Fruit fly (Drosophila melanogaster) whole organism, prepupa: ENCODE results near the gene Tbcd.

Experiments
- Blimp-1 ChIP-seq: fragments of 200-800 bp; sonication (Bioruptor generic); optimal IDR thresholded peaks from 3 replicates; lab custom pipeline; 2017; ENCODE audit warnings: missing biosample characterization, missing genetic modification characterization, mild to moderate bottlenecking, moderate library complexity, missing genetic modification reagents
- CG11294 ChIP-seq: fragments of 200-800 bp; sonication (Bioruptor generic); IDR thresholded peaks from 2 replicates; pipeline ENCODE4 v1.3.6; 2022; ENCODE audit warnings: missing biosample characterization, missing genetic modification characterization
- CG11762 ChIP-seq: fragments of 200-800 bp; sonication (Bioruptor generic); optimal IDR thresholded peaks from 3 replicates; lab custom pipeline; 2016; ENCODE audit warnings: missing biosample characterization, missing genetic modification characterization; ENCODE audit not compliant: insufficient read depth
- CG11902 ChIP-seq: fragments of 200-800 bp; sonication (Bioruptor generic); optimal IDR thresholded peaks from 3 replicates; lab custom pipeline; 2016; ENCODE audit warnings: missing biosample characterization, missing genetic modification characterization
- CG3032 ChIP-seq: fragments of 200-800 bp; optimal IDR thresholded peaks from 2 replicates; lab custom pipeline; 2019; ENCODE audit warnings: missing biosample characterization, mild to moderate bottlenecking, missing genetic modification characterization, moderate library complexity
- CG31627 ChIP-seq: fragments of 200-800 bp; sonication (Bioruptor generic); optimal IDR thresholded peaks from 3 replicates; lab custom pipeline; 2016; ENCODE audit warnings: missing biosample characterization, missing genetic modification characterization
- CG32006 ChIP-seq: fragments of 200-800 bp; sonication (Bioruptor generic); optimal IDR thresholded peaks from 3 replicates; lab custom pipeline; 2017; ENCODE audit warnings: missing biosample characterization, mild to moderate bottlenecking, missing genetic modification characterization
- CG34406 ChIP-seq: fragments of 200-800 bp; sonication (Bioruptor generic); optimal IDR thresholded peaks from 3 replicates; lab custom pipeline; 2016; ENCODE audit warnings: missing biosample characterization, missing genetic modification characterization
- CG3919 ChIP-seq: fragments of 200-800 bp; sonication (Bioruptor generic); optimal IDR thresholded peaks from 3 replicates; lab custom pipeline; 2016; ENCODE audit warnings: missing biosample characterization, missing genetic modification characterization
- CG4318 ChIP-seq: fragments of 200-800 bp; sonication (Bioruptor generic); optimal IDR thresholded peaks from 3 replicates; lab custom pipeline; 2017; ENCODE audit warnings: missing biosample characterization, mild to moderate bottlenecking, missing genetic modification characterization
- CG6276 ChIP-seq: fragments of 200-800 bp; sonication (Bioruptor generic); optimal IDR thresholded peaks from 2 replicates; lab custom pipeline; 2017; ENCODE audit warnings: missing biosample characterization, mild to moderate bottlenecking, missing genetic modification characterization
- CG6792 ChIP-seq: fragments of 200-800 bp; sonication (Bioruptor generic); optimal IDR thresholded peaks from 3 replicates; lab custom pipeline; 2016; ENCODE audit warnings: missing biosample characterization, missing genetic modification characterization
- CG6808 ChIP-seq: fragments of 200-800 bp; sonication (Bioruptor generic); optimal IDR thresholded peaks from 3 replicates; lab custom pipeline; 2017; ENCODE audit warnings: missing biosample characterization, missing genetic modification characterization, mild to moderate bottlenecking, moderate library complexity, missing genetic modification reagents
- CG6854 ChIP-seq: fragments of 200-800 bp; sonication (Bioruptor generic); optimal IDR thresholded peaks from 2 replicates; lab custom pipeline; 2017; ENCODE audit warnings: missing biosample characterization, mild to moderate bottlenecking, missing genetic modification characterization
- CG7368 ChIP-seq: fragments of 200-800 bp; sonication (Bioruptor generic); optimal IDR thresholded peaks from 3 replicates; lab custom pipeline; 2016; ENCODE audit warnings: missing biosample characterization, missing genetic modification characterization
- CG8119 ChIP-seq: fragments of 200-800 bp; sonication (Bioruptor generic); IDR thresholded peaks from 3 replicates; pipeline ENCODE4 v1.3.6; 2022; ENCODE audit warnings: missing biosample characterization, missing genetic modification characterization
- CG8319 ChIP-seq: fragments of 200-800 bp; sonication (Bioruptor generic); optimal IDR thresholded peaks from 3 replicates; lab custom pipeline; 2016; ENCODE audit warnings: missing biosample characterization, missing genetic modification characterization
- CG8632 ChIP-seq: fragments of 200-800 bp; sonication (Bioruptor generic); optimal IDR thresholded peaks from 3 replicates; lab custom pipeline; 2016; ENCODE audit warnings: missing biosample characterization, missing genetic modification characterization
- CG9139 ChIP-seq: fragments of 200-800 bp; sonication (Bioruptor generic); optimal IDR thresholded peaks from 3 replicates; lab custom pipeline; 2017; ENCODE audit warnings: missing biosample characterization, mild to moderate bottlenecking, missing genetic modification characterization
- Eip75B ChIP-seq: fragments of 200-800 bp; sonication (Bioruptor generic); optimal IDR thresholded peaks from 3 replicates; lab custom pipeline; 2016; ENCODE audit warnings: missing biosample characterization, missing genetic modification characterization
- Eip78C ChIP-seq: fragments of 200-800 bp; sonication (Bioruptor generic); peaks from one replicate; lab custom pipeline; 2016; ENCODE audit warnings: missing biosample characterization, missing genetic modification characterization
- Ets21C ChIP-seq: fragments of 200-800 bp; sonication (Bioruptor generic); optimal IDR thresholded peaks from 3 replicates; lab custom pipeline; 2016; ENCODE audit warnings: missing biosample characterization, missing genetic modification characterization
- Gug ChIP-seq: fragments of 200-800 bp; sonication (Bioruptor generic); IDR thresholded peaks from 2 replicates; pipeline ENCODE4 v1.3.6; 2022; ENCODE audit warnings: missing biosample characterization, missing genetic modification characterization
- Hr39 ChIP-seq: fragments of 200-800 bp; sonication (Bioruptor generic); optimal IDR thresholded peaks from 2 replicates; lab custom pipeline; 2016; ENCODE audit warnings: missing biosample characterization, missing genetic modification characterization
- Hr4 ChIP-seq: fragments of 200-800 bp; sonication (Bioruptor generic); optimal IDR thresholded peaks from 3 replicates; lab custom pipeline; 2016; ENCODE audit warnings: missing biosample characterization, missing genetic modification characterization
- Lpt ChIP-seq: fragments of 200-800 bp; sonication (Bioruptor generic); optimal IDR thresholded peaks from 3 replicates; lab custom pipeline; 2016; ENCODE audit warnings: missing biosample characterization, missing genetic modification characterization
- Met ChIP-seq: fragments of 200-800 bp; sonication (Bioruptor generic); optimal IDR thresholded peaks from 3 replicates; lab custom pipeline; 2016; ENCODE audit warnings: missing biosample characterization, missing genetic modification characterization
- OdsH ChIP-seq: fragments of 200-800 bp; sonication (Bioruptor generic); optimal IDR thresholded peaks from 3 replicates; lab custom pipeline; 2016; ENCODE audit warnings: missing biosample characterization, missing genetic modification characterization
- Sox102F ChIP-seq: fragments of 200-800 bp; sonication (Bioruptor generic); optimal IDR thresholded peaks from 2 replicates; lab custom pipeline; 2016; ENCODE audit warnings: missing biosample characterization, mild to moderate bottlenecking, missing genetic modification characterization
- Sox14 ChIP-seq: fragments of 200-800 bp; sonication (Bioruptor generic); optimal IDR thresholded peaks from 3 replicates; lab custom pipeline; 2016; ENCODE audit warnings: missing biosample characterization, missing genetic modification characterization
- achi ChIP-seq: fragments of 200-800 bp; sonication (Bioruptor generic); optimal IDR thresholded peaks from 3 replicates; lab custom pipeline; 2016; ENCODE audit warnings: missing biosample characterization, missing genetic modification characterization
- acj6 ChIP-seq: fragments of 200-800 bp; sonication (Bioruptor generic); optimal IDR thresholded peaks from 3 replicates; lab custom pipeline; 2016; ENCODE audit warnings: missing biosample characterization, missing genetic modification characterization
- cyc ChIP-seq: fragments of 200-800 bp; sonication (Bioruptor generic); optimal IDR thresholded peaks from 3 replicates; lab custom pipeline; 2016; ENCODE audit warnings: missing biosample characterization, missing genetic modification characterization
- dac ChIP-seq: fragments of 200-800 bp; sonication (Bioruptor generic); optimal IDR thresholded peaks from 2 replicates; lab custom pipeline; 2017; ENCODE audit warnings: missing biosample characterization, mild to moderate bottlenecking, missing genetic modification characterization
- esn ChIP-seq: fragments of 200-800 bp; sonication (Bioruptor generic); optimal IDR thresholded peaks from 2 replicates; lab custom pipeline; 2016; ENCODE audit warnings: missing biosample characterization, mild to moderate bottlenecking, missing genetic modification characterization, moderate library complexity
- fd59A ChIP-seq: fragments of 200-800 bp; sonication (Bioruptor generic); optimal IDR thresholded peaks from 2 replicates; lab custom pipeline; 2017; ENCODE audit warnings: missing biosample characterization, mild to moderate bottlenecking, missing genetic modification characterization, missing genetic modification reagents
- fkh ChIP-seq: fragments of 200-800 bp; sonication (Bioruptor generic); optimal IDR thresholded peaks from 3 replicates; lab custom pipeline; 2017; ENCODE audit warnings: missing biosample characterization, mild to moderate bottlenecking, missing genetic modification characterization, moderate library complexity
- lz ChIP-seq: fragments of 200-800 bp; sonication (Bioruptor generic); optimal IDR thresholded peaks from 3 replicates; lab custom pipeline; 2016; ENCODE audit warnings: missing biosample characterization, missing genetic modification characterization
- net ChIP-seq: fragments of 200-800 bp; sonication (Bioruptor generic); optimal IDR thresholded peaks from 3 replicates; lab custom pipeline; 2016; ENCODE audit warnings: missing biosample characterization, missing genetic modification characterization
- pdm3 ChIP-seq: fragments of 200-800 bp; sonication (Bioruptor generic); optimal IDR thresholded peaks from 3 replicates; lab custom pipeline; 2016; ENCODE audit warnings: missing biosample characterization, missing genetic modification characterization
- salr ChIP-seq, 2 experiments: fragments of 200-800 bp; sonication (Bioruptor generic); optimal IDR thresholded peaks; 3 replicates each; lab custom pipeline; 2016 to 2018; ENCODE audit warnings: missing biosample characterization in 2 of 2, missing genetic modification characterization in 2 of 2, mild to moderate bottlenecking in 1 of 2
- spab ChIP-seq: fragments of 200-800 bp; sonication (Bioruptor generic); optimal IDR thresholded peaks from 2 replicates; lab custom pipeline; 2017; ENCODE audit warnings: missing biosample characterization, mild to moderate bottlenecking, missing genetic modification characterization, missing genetic modification reagents
- ss ChIP-seq, 2 experiments: fragments of 200-800 bp; sonication (Bioruptor generic); optimal IDR thresholded peaks; 2 replicates in 1 of 2; 3 replicates in 1 of 2; lab custom pipeline; 2017 to 2018; ENCODE audit warnings: mild to moderate bottlenecking in 2 of 2, missing biosample characterization in 2 of 2, missing genetic modification characterization in 2 of 2, moderate library complexity in 1 of 2
- topi ChIP-seq: fragments of 200-800 bp; sonication (Bioruptor generic); optimal IDR thresholded peaks from 3 replicates; lab custom pipeline; 2016; ENCODE audit warnings: missing biosample characterization, missing genetic modification characterization
- vri ChIP-seq: fragments of 200-800 bp; sonication (Bioruptor generic); optimal IDR thresholded peaks from 3 replicates; lab custom pipeline; 2016; ENCODE audit warnings: missing biosample characterization, mild to moderate bottlenecking, missing genetic modification characterization

Gene Tbcd

DNA sequence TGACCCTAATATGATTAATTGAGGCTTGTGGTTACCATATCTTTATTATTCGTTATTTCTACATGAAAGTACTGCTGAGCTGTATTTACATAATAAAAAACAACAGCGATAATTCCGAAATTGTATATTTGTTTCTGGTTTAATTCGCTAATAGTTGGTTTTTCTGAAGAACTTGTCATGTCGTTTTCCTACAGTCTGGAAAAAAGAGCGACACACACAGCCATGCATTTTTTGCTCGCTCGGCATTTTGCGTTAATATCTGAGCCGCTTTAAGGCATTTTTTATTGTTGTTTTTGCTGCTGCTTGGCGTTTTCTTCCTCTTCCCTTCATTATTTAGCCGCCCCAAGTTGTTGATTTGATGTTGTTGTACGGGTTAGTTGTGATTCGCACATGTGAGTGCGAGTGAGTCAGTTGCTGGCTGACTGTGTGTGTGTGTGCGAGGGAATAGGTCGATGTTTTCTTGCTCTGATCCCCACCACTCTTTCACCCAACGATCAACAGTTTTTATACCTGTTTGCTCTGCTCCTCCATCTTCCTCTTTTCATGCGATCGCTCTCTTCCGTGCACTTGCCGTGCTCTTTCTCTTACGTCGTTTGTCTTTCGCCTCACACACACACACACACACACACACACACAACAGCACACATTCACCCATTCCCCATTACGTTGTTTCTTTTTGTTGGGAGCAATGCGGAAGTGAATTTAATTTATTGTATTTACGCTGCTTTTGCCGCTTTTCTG, 27.9 kb downstream of the Tbcd start (continued):
- TF ChIP-seq Hr4 (GFP tag; lab: Kevin White, UChicago) = no peak
- TF ChIP-seq OdsH (GFP tag; lab: Kevin White, UChicago) = peak; percentile 63
- peak; percentile 18 for TF ChIP-seq spab
- TF ChIP-seq acj6 (GFP tag; lab: Kevin White, UChicago) = peak; percentile 52
- TF ChIP-seq CG3919 (GFP tag; lab: Kevin White, UChicago) = no peak
- TF ChIP-seq CG6276 (GFP tag; lab: Kevin White, UChicago) = no peak
- TF ChIP-seq CG31627 (GFP tag; lab: Kevin White, UChicago) = peak; percentile 6
- TF ChIP-seq salr (GFP tag; optimal IDR thresholded peaks at IDR 0.05; lab: Kevin White, UChicago) = peak in 1 of 2 experiments; percentile 12
- peak; percentile 27; the same call in 1 of the 3 replicates for TF ChIP-seq CG8119 (GFP tag; lab: Robert Waterston, UW)
- peak; percentile 86 for TF ChIP-seq Eip78C (GFP tag; lab: Kevin White, UChicago)
- peak; percentile 47 for TF ChIP-seq Sox14 (GFP tag; lab: Kevin White, UChicago)
- peak; percentile 29 for TF ChIP-seq CG8632 (GFP tag; lab: Kevin White, UChicago)
- peak; percentile 9 for TF ChIP-seq Eip75B (GFP tag; lab: Kevin White, UChicago)
- TF ChIP-seq CG3032 (tag; lab: Kevin White, UChicago) = no peak
- no peak for TF ChIP-seq CG7368 (GFP tag; lab: Kevin White, UChicago)
- TF ChIP-seq vri (GFP tag; lab: Kevin White, UChicago) = peak; percentile 51
- no peak for TF ChIP-seq achi (GFP tag; lab: Kevin White, UChicago)
- TF ChIP-seq Sox102F = peak; percentile 21
- no peak for TF ChIP-seq fkh
- peak; percentile 7 for TF ChIP-seq Hr39 (GFP tag; lab: Kevin White, UChicago)
- TF ChIP-seq fd59A = no peak
- TF ChIP-seq CG6808 (GFP tag; lab: Kevin White, UChicago) = peak; percentile 17
- peak; percentile 51 for TF ChIP-seq topi
- no peak for TF ChIP-seq CG4318 (GFP tag; lab: Kevin White, UChicago)
- TF ChIP-seq ss (GFP tag; optimal IDR thresholded peaks at IDR 0.05; lab: Kevin White, UChicago) = peak; percentile 45 to 71
- TF ChIP-seq CG9139 (GFP tag; lab: Kevin White, UChicago) = peak; percentile 30
- no peak for TF ChIP-seq CG34406
- TF ChIP-seq CG11902 (GFP tag; lab: Kevin White, UChicago) = no peak
- TF ChIP-seq pdm3 = peak; percentile 28
- TF ChIP-seq CG11294 (GFP tag; lab: Robert Waterston, UW) = no peak
- peak; percentile 55 for TF ChIP-seq esn (GFP tag; lab: Kevin White, UChicago)

DNA sequence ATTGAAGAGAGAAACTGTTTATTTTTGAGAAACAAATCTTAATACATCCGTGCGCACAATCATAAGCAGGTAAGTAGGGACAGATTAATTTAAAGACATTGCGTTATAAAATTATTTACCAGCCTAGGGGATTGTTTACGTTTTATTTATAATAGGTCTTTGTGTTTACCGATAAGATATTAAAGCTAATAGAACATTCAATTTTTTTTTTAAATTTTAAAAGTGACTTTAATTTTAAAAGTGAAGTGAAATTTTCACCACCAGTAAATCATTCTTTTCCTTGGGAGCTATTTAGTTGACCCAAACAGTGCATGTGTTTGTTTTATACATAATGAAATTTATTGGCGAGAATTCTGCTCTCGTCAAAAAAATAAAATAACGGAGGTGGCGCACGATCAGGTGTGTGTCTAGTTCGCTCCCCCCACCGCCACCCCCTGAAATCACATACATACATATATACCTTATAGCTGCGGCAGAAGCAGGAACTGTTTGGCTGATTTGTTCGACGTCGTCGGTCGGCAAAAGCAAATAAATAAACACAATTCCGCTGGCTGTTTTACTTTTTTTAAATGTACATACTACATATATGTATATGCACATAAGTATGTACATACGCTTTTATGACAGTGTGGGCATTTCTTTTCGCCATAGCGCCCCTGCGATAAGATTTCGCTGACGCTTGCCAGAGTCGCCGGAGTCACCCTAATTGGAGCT, 28.8 kb downstream of the Tbcd start:
- peak; percentile 30 for TF ChIP-seq Blimp-1
- peak; percentile 64 for TF ChIP-seq acj6 (GFP tag; lab: Kevin White, UChicago)
- peak; percentile 64 for TF ChIP-seq CG32006 (GFP tag; lab: Kevin White, UChicago)
- TF ChIP-seq dac = no peak
- no peak for TF ChIP-seq Sox102F
- peak; percentile 20; the same call in 1 of the 2 replicates for TF ChIP-seq Gug (GFP tag; lab: Robert Waterston, UW)
- peak; percentile 35 for TF ChIP-seq CG9139 (GFP tag; lab: Kevin White, UChicago)
- peak; percentile 63 for TF ChIP-seq achi (GFP tag; lab: Kevin White, UChicago)
- TF ChIP-seq salr (GFP tag; optimal IDR thresholded peaks at IDR 0.05; lab: Kevin White, UChicago) = peak in 1 of 2 experiments; percentile 61
- TF ChIP-seq Ets21C = no peak
- TF ChIP-seq net = peak; percentile 27
- TF ChIP-seq CG6854 = peak; percentile 50
- peak; percentile 85 for TF ChIP-seq Eip78C (GFP tag; lab: Kevin White, UChicago)
- TF ChIP-seq fkh = peak; percentile 83
- TF ChIP-seq CG8319 (GFP tag; lab: Kevin White, UChicago) = peak; percentile 20
- peak; percentile 38 to 66 for TF ChIP-seq ss (GFP tag; optimal IDR thresholded peaks at IDR 0.05; lab: Kevin White, UChicago)
- TF ChIP-seq cyc (GFP tag; lab: Kevin White, UChicago) = peak; percentile 61
- peak; percentile 55 for TF ChIP-seq CG3032 (tag; lab: Kevin White, UChicago)
- peak; percentile 43 for TF ChIP-seq CG11762 (GFP tag; lab: Kevin White, UChicago)
- peak; percentile 62 for TF ChIP-seq pdm3
- no peak for TF ChIP-seq Lpt (GFP tag; lab: Kevin White, UChicago)
- TF ChIP-seq CG11902 (GFP tag; lab: Kevin White, UChicago) = peak; percentile 26
- TF ChIP-seq CG31627 (GFP tag; lab: Kevin White, UChicago) = peak; percentile 57
- TF ChIP-seq Met (GFP tag; lab: Kevin White, UChicago) = peak; percentile 59
- peak; percentile 35 for TF ChIP-seq CG6276 (GFP tag; lab: Kevin White, UChicago)
- peak; percentile 61 for TF ChIP-seq CG8632 (GFP tag; lab: Kevin White, UChicago)
- TF ChIP-seq lz (GFP tag; lab: Kevin White, UChicago) = peak; percentile 67
- TF ChIP-seq CG11294 (GFP tag; lab: Robert Waterston, UW) = peak; percentile 33; the same call in 1 of the 2 replicates
- peak; percentile 27 for TF ChIP-seq CG6792
- TF ChIP-seq OdsH (GFP tag; lab: Kevin White, UChicago) = peak; percentile 55
